Worm (Caenorhabditis elegans): ENCODE measurements around the gene erd-2.2.

The erd-2.2 gene

ce11 chrIII:5930659-5931058 is 23.8 kb downstream of the erd-2.2 start:
- TF ChIP-seq nhr-21 (tag; optimal IDR thresholded peaks at IDR 0.05) (no peak), lin-11 (tag; optimal IDR thresholded peaks at IDR 0.05) (no peak), nhr-10 (tag; optimal IDR thresholded peaks at IDR 0.05) (no peak), nhr-12 (tag; optimal IDR thresholded peaks at IDR 0.05) (no peak), skn-1 (tag; optimal IDR thresholded peaks at IDR 0.05) (no peak), ZK546.5 (tag; optimal IDR thresholded peaks at IDR 0.05) (no peak), lsy-2 (tag; optimal IDR thresholded peaks at IDR 0.05) (peak in 1 of 2 experiments; percentile 40), ceh-16 (tag; optimal IDR thresholded peaks at IDR 0.05) (no peak), dmd-4 (tag; optimal IDR thresholded peaks at IDR 0.05) (no peak), unc-39 (tag; optimal IDR thresholded peaks at IDR 0.05) (no peak), fos-1 (tag; optimal IDR thresholded peaks at IDR 0.05) (no peak), sma-9 (GFP tag; optimal IDR thresholded peaks at IDR 0.05) (peak; percentile 33), sma-9 (tag; optimal IDR thresholded peaks at IDR 0.05) (no peak), peb-1 (tag; optimal IDR thresholded peaks at IDR 0.05) (no peak), nhr-129 (tag; optimal IDR thresholded peaks at IDR 0.05) (peak; percentile 17), egl-27 (tag; optimal IDR thresholded peaks at IDR 0.05) (no peak), nhr-237 (tag; optimal IDR thresholded peaks at IDR 0.05) (no peak), unc-62 (GFP tag; optimal IDR thresholded peaks at IDR 0.05) (no peak), sem-4 (tag; optimal IDR thresholded peaks at IDR 0.05) (no peak), ztf-11 (tag; optimal IDR thresholded peaks at IDR 0.05) (no peak), aly-2 (tag; optimal IDR thresholded peaks at IDR 0.05) (no peak), F13H6.1 (tag; optimal IDR thresholded peaks at IDR 0.05) (peak; percentile 24), unc-55 (GFP tag; optimal IDR thresholded peaks at IDR 0.05) (no peak)

- TF ChIP-seq ama-1 (optimal IDR thresholded peaks at IDR 0.05) (no peak), nhr-129 (tag; optimal IDR thresholded peaks at IDR 0.05) (peak; percentile 31), F13H6.1 (tag; optimal IDR thresholded peaks at IDR 0.05) (peak; percentile 32), alr-1 (tag; optimal IDR thresholded peaks at IDR 0.05) (no peak), ztf-4 (tag; optimal IDR thresholded peaks at IDR 0.05) (no peak), sma-3 (GFP tag; optimal IDR thresholded peaks at IDR 0.05) (no peak), unc-55 (GFP tag; optimal IDR thresholded peaks at IDR 0.05) (no peak)
Observed at ce11 chrIII:5931433-5931994, 24.7 kb downstream of the erd-2.2 start, which contains the start of gene EGAP1.5. Gene EGAP1.5 (plus strand): TSS chrIII:5931721.

- TF ChIP-seq sem-4 (tag; optimal IDR thresholded peaks at IDR 0.05) (no peak), unc-55 (GFP tag; optimal IDR thresholded peaks at IDR 0.05) (no peak), F13H6.1 (tag; optimal IDR thresholded peaks at IDR 0.05) (no peak), sma-9 (GFP tag; optimal IDR thresholded peaks at IDR 0.05) (no peak), sma-9 (tag; optimal IDR thresholded peaks at IDR 0.05) (no peak)
Observed at ce11 chrIII:5932853-5933252, 26.0 kb downstream of the erd-2.2 start, which contains the start of gene zmp-1. Gene zmp-1 (minus strand): TSS chrIII:5932953.

ce11 chrIII:5934138-5934658 is 27.3 kb downstream of the erd-2.2 start:
- TF ChIP-seq elt-3 (tag; optimal IDR thresholded peaks at IDR 0.05) (no peak), lsy-2 (tag; optimal IDR thresholded peaks at IDR 0.05) (peak in 1 of 2 experiments; percentile 9), C34F6.9 (tag; optimal IDR thresholded peaks at IDR 0.05) (peak; percentile 40), F13H6.1 (tag; optimal IDR thresholded peaks at IDR 0.05) (peak; percentile 24)

ce11 chrIII:5936992-5937391 is 30.1 kb downstream of the erd-2.2 start, which contains the start of gene EGAP1.1:
Gene EGAP1.1 (minus strand): TSS chrIII:5937220.
- peak; percentile 2 for TF ChIP-seq C34F6.9 (tag; optimal IDR thresholded peaks at IDR 0.05)
- TF ChIP-seq nhr-237 (tag; optimal IDR thresholded peaks at IDR 0.05): no peak

- TF ChIP-seq nhr-12 (tag; optimal IDR thresholded peaks at IDR 0.05): no peak
- TF ChIP-seq fos-1 (tag; optimal IDR thresholded peaks at IDR 0.05): peak; percentile 86
- peak; percentile 95 for TF ChIP-seq nhr-21 (tag; optimal IDR thresholded peaks at IDR 0.05)
- TF ChIP-seq sma-3 (GFP tag; optimal IDR thresholded peaks at IDR 0.05): peak; percentile 90
- TF ChIP-seq unc-62 (GFP tag; optimal IDR thresholded peaks at IDR 0.05): peak; percentile 54
- peak; percentile 63 for TF ChIP-seq F13H6.1 (tag; optimal IDR thresholded peaks at IDR 0.05)
- TF ChIP-seq mab-5 (tag; optimal IDR thresholded peaks at IDR 0.05): peak; percentile 39
- no peak for TF ChIP-seq nhr-77 (tag; optimal IDR thresholded peaks at IDR 0.05)
- TF ChIP-seq ama-1 (optimal IDR thresholded peaks at IDR 0.05): no peak
- TF ChIP-seq crh-2 (tag; optimal IDR thresholded peaks at IDR 0.05): peak; percentile 87
- TF ChIP-seq nhr-23 (tag; optimal IDR thresholded peaks at IDR 0.05): no peak
- no peak for TF ChIP-seq nhr-10 (tag; optimal IDR thresholded peaks at IDR 0.05)
- peak; percentile 84 for TF ChIP-seq sma-9 (GFP tag; optimal IDR thresholded peaks at IDR 0.05)
- no peak for TF ChIP-seq sma-9 (tag; optimal IDR thresholded peaks at IDR 0.05)
- peak in 1 of 2 experiments; percentile 50 for TF ChIP-seq mdl-1 (tag; optimal IDR thresholded peaks at IDR 0.05)
- TF ChIP-seq lin-13 (GFP tag; optimal IDR thresholded peaks at IDR 0.05): no peak
- TF ChIP-seq ceh-82 (tag; optimal IDR thresholded peaks at IDR 0.05): no peak
- TF ChIP-seq gmeb-1 (tag; optimal IDR thresholded peaks at IDR 0.05): peak; percentile 54
- no peak for TF ChIP-seq lin-11 (tag; optimal IDR thresholded peaks at IDR 0.05)
- TF ChIP-seq ztf-11 (tag; optimal IDR thresholded peaks at IDR 0.05): no peak
- TF ChIP-seq peb-1 (tag; optimal IDR thresholded peaks at IDR 0.05): no peak
- no peak for TF ChIP-seq elt-1 (tag; optimal IDR thresholded peaks at IDR 0.05)
- no peak for TF ChIP-seq skn-1 (tag; optimal IDR thresholded peaks at IDR 0.05)
- peak; percentile 86 for TF ChIP-seq unc-55 (GFP tag; optimal IDR thresholded peaks at IDR 0.05)
- peak; percentile 70 for TF ChIP-seq ceh-16 (tag; optimal IDR thresholded peaks at IDR 0.05)
- TF ChIP-seq aly-2 (tag; optimal IDR thresholded peaks at IDR 0.05): no peak
- TF ChIP-seq R02D3.7 (tag; optimal IDR thresholded peaks at IDR 0.05): no peak
- TF ChIP-seq Y55F3AM.14 (GFP tag; optimal IDR thresholded peaks at IDR 0.05): peak; percentile 76
Observed at ce11 chrIII:5938013-5938412, 31.2 kb downstream of the erd-2.2 start.
